Fruit fly (Drosophila melanogaster) whole organism, wandering third instar larva: ENCODE results near the gene CG12071.

Experiments
- Abd-B ChIP-seq: fragments of >200 bp; optimal IDR thresholded peaks from 2 replicates; lab custom pipeline; 2017; ENCODE audit warnings: missing biosample characterization, missing genetic modification characterization
- CG32264 ChIP-seq: fragments of 200-800 bp; sonication (Bioruptor generic); optimal IDR thresholded peaks from 2 replicates; lab custom pipeline; 2016; ENCODE audit warnings: missing biosample characterization, missing genetic modification characterization
- CG9705 ChIP-seq: fragments of 200-800 bp; sonication (Bioruptor generic); optimal IDR thresholded peaks from 2 replicates; lab custom pipeline; 2018; ENCODE audit warnings: missing biosample characterization, mild to moderate bottlenecking, missing genetic modification characterization
- Dfd ChIP-seq: fragments of >200 bp; optimal IDR thresholded peaks from 2 replicates; lab custom pipeline; 2017; ENCODE audit warnings: missing biosample characterization, missing genetic modification characterization
- Dif ChIP-seq: fragments of 200-275, 200-300 bp; sonication (Bioruptor generic); optimal IDR thresholded peaks from 2 replicates; lab custom pipeline; 2018; ENCODE audit warnings: missing biosample characterization, missing genetic modification characterization; ENCODE audit not compliant: partially characterized antibody
- GATAd ChIP-seq: sonication (Bioruptor generic); optimal IDR thresholded peaks from 2 replicates; lab custom pipeline; 2016; ENCODE audit warnings: missing biosample characterization, missing genetic modification characterization
- HLH106 ChIP-seq: fragments of 200-800 bp; optimal IDR thresholded peaks from 3 replicates; lab custom pipeline; 2019; ENCODE audit warnings: missing biosample characterization, mild to moderate bottlenecking, missing genetic modification characterization, moderate library complexity
- Hnf4 ChIP-seq: fragments of 200-800 bp; sonication (Bioruptor generic); optimal IDR thresholded peaks from 2 replicates; lab custom pipeline; 2016; ENCODE audit warnings: missing biosample characterization, mild to moderate bottlenecking, missing genetic modification characterization
- Hr78 ChIP-seq: fragments of >200 bp; optimal IDR thresholded peaks from 2 replicates; lab custom pipeline; 2017; ENCODE audit warnings: missing biosample characterization, missing genetic modification characterization
- Hr83 ChIP-seq: fragments of 200-300 bp; sonication (Bioruptor generic); optimal IDR thresholded peaks from 2 replicates; lab custom pipeline; 2016; ENCODE audit warnings: missing biosample characterization, mild to moderate bottlenecking, missing genetic modification characterization, moderate library complexity; ENCODE audit not compliant: poor library complexity, severe bottlenecking
- Jra ChIP-seq: sonication (Bioruptor generic); optimal IDR thresholded peaks from 2 replicates; lab custom pipeline; 2016; ENCODE audit warnings: missing biosample characterization, missing genetic modification characterization
- Mio ChIP-seq: sonication (Bioruptor generic); optimal IDR thresholded peaks from 2 replicates; lab custom pipeline; 2016; ENCODE audit warnings: missing biosample characterization, missing genetic modification characterization
- Myc ChIP-seq: fragments of >200 bp; optimal IDR thresholded peaks from 2 replicates; lab custom pipeline; 2017
- OdsH ChIP-seq: fragments of 200-800 bp; sonication (Bioruptor generic); optimal IDR thresholded peaks from 2 replicates; lab custom pipeline; 2016; ENCODE audit warnings: missing biosample characterization, mild to moderate bottlenecking, missing genetic modification characterization
- Rel ChIP-seq, 2 experiments: fragments of 200-800 bp; sonication (Bioruptor generic) in 1 of 2; optimal IDR thresholded peaks; 2 replicates in 1 of 2; 3 replicates in 1 of 2; lab custom pipeline; 2016 to 2019; ENCODE audit warnings: mild to moderate bottlenecking in 2 of 2, missing biosample characterization in 2 of 2, missing genetic modification characterization in 2 of 2, moderate library complexity in 1 of 2
- Sp1 ChIP-seq: fragments of 200-800 bp; sonication (Bioruptor generic); optimal IDR thresholded peaks from 3 replicates; lab custom pipeline; 2019; ENCODE audit warnings: missing biosample characterization, mild to moderate bottlenecking, missing genetic modification characterization, moderate library complexity
- Vsx2 ChIP-seq: fragments of 200-300, 225-300 bp; sonication (Bioruptor generic); optimal IDR thresholded peaks from 2 replicates; lab custom pipeline; 2018; ENCODE audit warnings: missing biosample characterization, missing genetic modification characterization; ENCODE audit not compliant: partially characterized antibody
- br ChIP-seq: fragments of 200-800 bp; sonication (Bioruptor generic); optimal IDR thresholded peaks from 2 replicates; lab custom pipeline; 2016; ENCODE audit warnings: missing biosample characterization, missing genetic modification characterization
- dl ChIP-seq, 2 experiments: fragments of 175-275, 200-275 bp in 1 of 2; fragments of 200-275 bp in 1 of 2; sonication (Bioruptor generic); optimal IDR thresholded peaks; lab custom pipeline; 2018; ENCODE audit warnings: mild to moderate bottlenecking in 2 of 2, missing biosample characterization in 2 of 2, missing genetic modification characterization in 2 of 2, moderate library complexity in 2 of 2; ENCODE audit not compliant: partially characterized antibody in 2 of 2, insufficient read depth in 1 of 2
- dmrt93B ChIP-seq: fragments of 200-800 bp; sonication (Bioruptor generic); optimal IDR thresholded peaks from 2 replicates; lab custom pipeline; 2018; ENCODE audit warnings: missing biosample characterization, mild to moderate bottlenecking, missing genetic modification characterization
- dsf ChIP-seq: sonication (Bioruptor generic); optimal IDR thresholded peaks from 2 replicates; lab custom pipeline; 2016; ENCODE audit warnings: missing biosample characterization, missing genetic modification characterization, borderline replicate concordance
- ey ChIP-seq: fragments of 200-800 bp; sonication (Bioruptor generic); optimal IDR thresholded peaks from 2 replicates; lab custom pipeline; 2016; ENCODE audit warnings: missing biosample characterization, missing genetic modification characterization
- fru ChIP-seq: fragments of 200-800 bp; sonication (Bioruptor generic); optimal IDR thresholded peaks from 3 replicates; lab custom pipeline; 2016; ENCODE audit warnings: missing biosample characterization, mild to moderate bottlenecking, missing genetic modification characterization
- h ChIP-seq: fragments of 200-800 bp; sonication (Bioruptor generic); optimal IDR thresholded peaks from 3 replicates; lab custom pipeline; 2016; ENCODE audit warnings: missing biosample characterization, mild to moderate bottlenecking, missing genetic modification characterization
- jim ChIP-seq: fragments of 175-275, 200-325 bp; sonication (Bioruptor generic); optimal IDR thresholded peaks from 2 replicates; lab custom pipeline; 2016; ENCODE audit warnings: missing biosample characterization, mild to moderate bottlenecking, missing genetic modification characterization
- lola ChIP-seq: fragments of >200 bp; optimal IDR thresholded peaks from 2 replicates; lab custom pipeline; 2017; ENCODE audit warnings: missing biosample characterization, missing genetic modification characterization
- pan ChIP-seq: fragments of >200 bp; optimal IDR thresholded peaks from 2 replicates; lab custom pipeline; 2017
- sv ChIP-seq: fragments of 200-800 bp; sonication (Bioruptor generic); optimal IDR thresholded peaks from 3 replicates; lab custom pipeline; 2016; ENCODE audit warnings: missing biosample characterization, missing genetic modification characterization
- tai ChIP-seq: sonication (Bioruptor generic); optimal IDR thresholded peaks from 2 replicates; lab custom pipeline; 2016; ENCODE audit warnings: missing biosample characterization, missing genetic modification characterization
- usp ChIP-seq: fragments of >200 bp; optimal IDR thresholded peaks from 2 replicates; lab custom pipeline; 2017; ENCODE audit warnings: missing biosample characterization, missing genetic modification characterization

CG12071 gene

DNA sequence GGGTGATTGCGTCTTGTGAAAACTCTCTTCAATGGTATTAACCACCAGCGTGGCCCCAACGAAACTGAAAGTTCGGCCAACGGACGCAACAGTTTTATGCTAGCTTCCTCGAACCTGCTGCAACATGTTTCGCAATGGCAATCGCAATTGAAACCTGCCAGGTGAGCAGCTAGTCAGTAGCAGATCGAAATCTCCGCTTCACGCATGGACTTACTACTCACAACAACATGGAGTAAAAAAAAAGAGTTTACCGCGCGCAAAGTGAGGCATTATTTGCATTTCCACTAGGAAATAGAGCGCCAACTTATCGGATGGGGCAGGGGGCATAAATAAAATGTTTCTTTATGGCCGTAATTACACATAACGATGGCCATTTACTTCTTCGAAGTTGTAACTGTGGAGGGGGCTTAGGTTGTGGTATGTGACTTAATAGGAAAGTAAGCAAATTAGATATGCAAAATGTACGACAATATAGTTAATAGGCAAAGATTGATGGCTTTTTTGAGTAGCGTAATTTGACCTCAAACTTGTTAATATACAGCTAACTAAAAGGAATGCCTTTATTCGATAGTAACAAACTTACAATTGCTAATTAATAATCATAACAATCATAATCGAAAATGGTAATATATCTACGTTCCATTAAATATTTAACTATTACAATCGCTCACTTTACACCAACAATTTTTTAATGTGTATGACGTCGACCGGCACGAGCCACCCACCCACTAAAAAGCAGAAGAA is 8.4 kb downstream of the CG12071 start, which contains the start of gene CG15545:
TSS of gene CG15545 (minus strand) at position 51 of the 744 bp plus-strand sequence.
- TF ChIP-seq fru (GFP tag; lab: Kevin White, UChicago) (no peak), Mio (GFP tag; lab: Kevin White, UChicago) (no peak), usp (GFP tag; lab: Kevin White, UChicago) (no peak), dmrt93B (GFP tag; lab: Kevin White, UChicago) (no peak), jim (GFP tag; lab: Kevin White, UChicago) (no peak), h (no peak), Jra (GFP tag; lab: Kevin White, UChicago) (no peak), CG9705 (GFP tag; lab: Kevin White, UChicago) (no peak), ey (no peak), GATAd (GFP tag; lab: Kevin White, UChicago) (no peak), tai (no peak), CG32264 (no peak), Hr78 (GFP tag; lab: Kevin White, UChicago) (no peak), Dfd (GFP tag; lab: Kevin White, UChicago) (no peak), OdsH (GFP tag; lab: Kevin White, UChicago) (no peak), Sp1 (no peak)

DNA sequence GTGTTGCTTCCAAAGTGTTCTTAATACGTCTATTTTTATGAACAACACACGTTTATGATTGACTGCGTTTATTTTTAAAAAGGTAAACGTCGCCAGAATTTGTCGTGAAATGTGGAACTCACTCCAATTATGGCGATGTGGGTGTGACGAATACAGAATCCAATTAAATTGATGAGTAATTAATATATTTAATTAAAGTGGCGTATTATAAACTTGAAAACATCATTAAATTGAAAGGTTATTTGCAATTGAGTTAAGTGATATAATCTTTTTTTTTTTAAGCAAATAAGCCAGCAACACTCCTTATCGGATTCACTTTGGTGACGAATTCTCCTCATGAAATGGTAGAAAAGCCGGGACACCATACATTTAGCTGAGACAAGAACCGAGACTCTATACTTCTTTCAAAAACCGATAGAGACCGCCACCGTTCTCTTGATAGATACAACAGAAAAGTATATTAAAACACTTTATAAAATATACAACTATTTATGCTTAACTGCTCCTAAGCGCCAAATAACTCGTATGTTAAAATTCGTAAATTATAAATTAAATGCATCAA is 10.4 kb downstream of the CG12071 start:
- TF ChIP-seq Mio (GFP tag; lab: Kevin White, UChicago) (no peak), Myc (lab: Kevin White, UChicago) (peak; percentile 63)

DNA sequence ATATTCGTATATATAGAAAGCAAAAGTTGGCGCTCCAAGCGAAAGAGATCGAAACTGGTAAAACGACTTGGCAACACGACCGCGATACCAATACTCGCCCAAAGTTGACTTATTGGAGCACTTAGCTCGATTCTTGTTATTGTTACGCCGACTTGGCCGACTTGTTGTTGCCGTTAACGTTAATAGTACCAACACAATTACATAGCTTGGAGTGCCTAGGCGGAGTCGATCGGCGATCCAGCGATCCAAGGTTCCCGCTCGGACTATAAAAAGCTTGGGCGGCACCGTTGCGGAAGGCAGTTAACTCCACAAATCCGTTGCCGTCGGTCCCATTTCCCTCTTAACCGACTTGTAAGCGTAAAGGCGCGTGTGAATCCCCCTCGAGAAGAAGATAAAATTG is 13.6 kb downstream of the CG12071 start, which contains the start of gene Cpr100A:
TSS of gene Cpr100A (plus strand) at position 290 of the 400 bp plus-strand sequence.
- TF ChIP-seq Mio (GFP tag; lab: Kevin White, UChicago) (no peak), jim (GFP tag; lab: Kevin White, UChicago) (no peak), br (GFP tag; lab: Kevin White, UChicago) (no peak), Dfd (GFP tag; lab: Kevin White, UChicago) (no peak), Rel (GFP tag; optimal IDR thresholded peaks at IDR 0.05; lab: Kevin White, UChicago) (no peak), Rel (tag; optimal IDR thresholded peaks at IDR 0.05; lab: Kevin White, UChicago) (no peak)

DNA sequence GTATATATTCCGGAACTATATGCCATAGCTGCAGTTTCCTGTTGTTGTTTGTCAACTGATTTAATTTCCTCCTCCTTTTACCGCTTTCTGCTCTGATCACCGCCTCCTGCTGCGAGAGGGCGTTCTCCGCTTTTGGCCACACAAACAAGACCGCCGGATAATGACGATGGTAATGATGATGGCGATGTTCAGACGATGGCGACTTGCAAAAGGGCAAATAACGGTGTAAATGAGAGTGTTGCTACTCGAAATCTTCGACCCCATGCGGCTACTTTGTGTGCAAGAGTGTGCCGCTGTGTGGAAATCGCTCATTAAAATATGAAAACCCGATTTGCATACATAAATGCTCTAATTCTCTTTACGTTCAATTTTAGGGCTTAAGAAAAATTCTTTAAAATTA is 14.9 kb downstream of the CG12071 start:
- TF ChIP-seq Hr78 (GFP tag; lab: Kevin White, UChicago) (no peak), HLH106 (tag; lab: Kevin White, UChicago) (no peak), br (GFP tag; lab: Kevin White, UChicago) (no peak), jim (GFP tag; lab: Kevin White, UChicago) (no peak), sv (GFP tag; lab: Kevin White, UChicago) (no peak), lola (no peak), dmrt93B (GFP tag; lab: Kevin White, UChicago) (no peak), dsf (GFP tag; lab: Kevin White, UChicago) (no peak), h (no peak), Dif (GFP tag; lab: Kevin White, UChicago) (no peak)

DNA sequence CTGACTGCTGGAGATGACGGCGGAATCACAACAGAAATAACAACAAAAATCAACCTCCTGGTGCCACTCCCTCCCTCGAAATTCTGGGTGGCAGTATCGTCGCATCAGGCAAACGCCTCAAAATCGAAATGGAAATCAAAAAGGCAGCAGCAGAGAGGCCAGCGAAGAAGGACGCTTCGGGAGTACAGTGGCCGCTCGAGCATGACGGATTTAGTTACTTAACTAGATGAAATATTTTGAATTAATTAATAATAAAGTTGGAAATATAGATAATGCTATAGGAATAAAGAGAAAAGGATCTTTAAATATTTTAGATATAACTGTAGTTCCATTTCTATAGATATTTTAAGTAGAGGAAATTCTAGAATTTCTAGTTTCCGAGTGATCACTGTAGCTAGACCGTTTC is 15.5 kb downstream of the CG12071 start:
- TF ChIP-seq Dfd (GFP tag; lab: Kevin White, UChicago) (no peak), dmrt93B (GFP tag; lab: Kevin White, UChicago) (no peak), pan (lab: Kevin White, UChicago) (no peak), Hr83 (GFP tag; lab: Kevin White, UChicago) (no peak), br (GFP tag; lab: Kevin White, UChicago) (no peak), tai (no peak), Hnf4 (GFP tag; lab: Kevin White, UChicago) (no peak), Vsx2 (GFP tag; lab: Kevin White, UChicago) (no peak), Sp1 (no peak), ey (no peak), CG9705 (GFP tag; lab: Kevin White, UChicago) (no peak), Abd-B (GFP tag; lab: Kevin White, UChicago) (no peak), Hr78 (GFP tag; lab: Kevin White, UChicago) (no peak), Dif (GFP tag; lab: Kevin White, UChicago) (no peak), dl (GFP tag; optimal IDR thresholded peaks at IDR 0.05; lab: Kevin White, UChicago; ENCODE audit: insufficient read depth in 1 of 2, partially characterized antibody in 2 of 2) (no peak)
